Fruit fly (Drosophila melanogaster) whole organism, larva: ENCODE measurements around the gene CG46504.
"Not testable (repeated sequence)": the region's sequence is repeated elsewhere in the genome, so short reads cannot be mapped to it uniquely, and the experiment has no call there.

Experiments
- noc ChIP-seq: fragments of 200-800 bp; sonication (Bioruptor generic); optimal IDR thresholded peaks from 3 replicates; lab custom pipeline; 2019; ENCODE audit warnings: missing biosample characterization, mild to moderate bottlenecking, missing genetic modification characterization, moderate library complexity

CG46504 gene

DNA sequence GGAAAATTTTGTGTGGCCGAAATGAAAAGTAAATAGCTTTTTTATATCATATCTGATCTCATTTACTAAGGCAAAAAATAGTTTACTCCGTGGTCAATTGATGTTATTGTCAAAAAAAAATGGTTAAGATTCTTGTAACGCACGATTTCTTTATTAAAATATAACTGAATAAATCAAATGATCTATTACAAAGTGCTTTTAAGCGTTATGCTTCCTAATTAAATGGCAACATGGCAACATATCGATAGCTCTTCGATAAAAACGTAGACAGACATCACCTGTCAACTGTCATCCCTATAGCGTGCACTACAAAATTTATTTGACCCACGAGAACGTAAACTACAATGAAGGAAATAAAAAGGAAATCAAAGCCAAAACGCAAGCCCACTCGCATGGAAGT, at the start of gene CG46504:
TSS of gene CG46504 (plus strand) at position 301 of the 400 bp plus-strand sequence.
- not testable (repeated sequence) for TF ChIP-seq noc (tag; lab: Kevin White, UChicago)

- TF ChIP-seq noc (tag; lab: Kevin White, UChicago) = not testable (repeated sequence)
Measured at dm6 chrX:22142758-22143157, 4.8 kb upstream of the CG46504 start, which contains the start of gene CG40813. Gene CG40813 (plus strand): TSS chrX:22143058.

DNA sequence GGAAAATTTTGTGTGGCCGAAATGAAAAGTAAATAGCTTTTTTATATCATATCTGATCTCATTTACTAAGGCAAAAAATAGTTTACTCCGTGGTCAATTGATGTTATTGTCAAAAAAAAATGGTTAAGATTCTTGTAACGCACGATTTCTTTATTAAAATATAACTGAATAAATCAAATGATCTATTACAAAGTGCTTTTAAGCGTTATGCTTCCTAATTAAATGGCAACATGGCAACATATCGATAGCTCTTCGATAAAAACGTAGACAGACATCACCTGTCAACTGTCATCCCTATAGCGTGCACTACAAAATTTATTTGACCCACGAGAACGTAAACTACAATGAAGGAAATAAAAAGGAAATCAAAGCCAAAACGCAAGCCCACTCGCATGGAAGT, 5.0 kb downstream of the CG46504 start, which contains the start of gene CG46505:
TSS of gene CG46505 (plus strand) at position 301 of the 400 bp plus-strand sequence.
- TF ChIP-seq noc (tag; lab: Kevin White, UChicago) = not testable (repeated sequence)

dm6 chrX:22157587-22157986, 10.0 kb downstream of the CG46504 start, which contains the start of gene CG46506:
Gene CG46506 (plus strand): TSS chrX:22157887.
- not testable (repeated sequence) for TF ChIP-seq noc (tag; lab: Kevin White, UChicago)

dm6 chrX:22162623-22163022, 15.0 kb downstream of the CG46504 start, which contains the start of gene CG46507:
Gene CG46507 (plus strand): TSS chrX:22162923.
- TF ChIP-seq noc (tag; lab: Kevin White, UChicago) = not testable (repeated sequence)

DNA sequence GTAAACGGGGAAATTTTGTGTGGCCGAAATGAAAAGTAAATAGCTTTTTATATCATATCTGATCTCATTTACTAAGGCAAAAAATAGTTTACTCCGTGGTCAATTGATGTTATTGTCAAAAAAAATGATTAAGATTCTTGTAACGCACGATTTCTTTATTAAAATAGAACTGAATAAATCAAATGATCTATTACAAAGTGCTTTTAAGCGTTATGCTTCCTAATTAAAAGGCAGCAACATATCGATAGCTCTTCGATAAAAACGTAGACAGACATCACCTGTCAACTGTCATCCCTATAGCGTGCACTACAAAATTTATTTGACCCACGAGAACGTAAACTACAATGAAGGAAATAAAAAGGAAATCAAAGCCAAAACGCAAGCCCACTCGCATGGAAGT, 19.8 kb downstream of the CG46504 start, which contains the start of gene CG46508:
TSS of gene CG46508 (plus strand) at position 301 of the 400 bp plus-strand sequence.
- TF ChIP-seq noc (tag; lab: Kevin White, UChicago) = not testable (repeated sequence)

dm6 chrX:22172341-22172740, 24.8 kb downstream of the CG46504 start, which contains the start of gene CG46509:
Gene CG46509 (plus strand): TSS chrX:22172641.
- TF ChIP-seq noc (tag; lab: Kevin White, UChicago) = not testable (repeated sequence)

DNA sequence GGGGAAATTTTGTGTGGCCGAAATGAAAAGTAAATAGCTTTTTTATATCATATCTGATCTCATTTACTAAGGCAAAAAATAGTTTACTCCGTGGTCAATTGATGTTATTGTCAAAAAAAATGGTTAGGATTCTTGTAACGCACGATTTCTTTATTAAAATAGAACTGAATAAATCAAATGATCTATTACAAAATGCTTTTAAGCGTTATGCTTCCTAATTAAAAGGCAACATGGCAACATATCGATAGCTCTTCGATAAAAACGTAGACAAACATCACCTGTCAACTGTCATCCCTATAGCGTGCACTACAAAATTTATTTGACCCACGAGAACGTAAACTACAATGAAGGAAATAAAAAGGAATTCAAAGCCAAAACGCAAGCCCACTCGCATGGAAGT, 29.6 kb downstream of the CG46504 start, which contains the start of gene CG46510:
TSS of gene CG46510 (plus strand) at position 301 of the 400 bp plus-strand sequence.
- TF ChIP-seq noc (tag; lab: Kevin White, UChicago) = not testable (repeated sequence)

DNA sequence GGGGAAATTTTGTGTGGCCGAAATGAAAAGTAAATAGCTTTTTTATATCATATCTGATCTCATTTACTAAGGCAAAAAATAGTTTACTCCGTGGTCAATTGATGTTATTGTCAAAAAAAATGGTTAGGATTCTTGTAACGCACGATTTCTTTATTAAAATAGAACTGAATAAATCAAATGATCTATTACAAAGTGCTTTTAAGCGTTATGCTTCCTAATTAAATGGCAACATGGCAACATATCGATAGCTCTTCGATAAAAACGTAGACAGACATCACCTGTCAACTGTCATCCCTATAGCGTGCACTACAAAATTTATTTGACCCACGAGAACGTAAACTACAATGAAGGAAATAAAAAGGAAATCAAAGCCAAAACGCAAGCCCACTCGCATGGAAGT, 34.6 kb downstream of the CG46504 start, which contains the start of gene CG46511:
TSS of gene CG46511 (plus strand) at position 301 of the 400 bp plus-strand sequence.
- TF ChIP-seq noc (tag; lab: Kevin White, UChicago) = not testable (repeated sequence)

DNA sequence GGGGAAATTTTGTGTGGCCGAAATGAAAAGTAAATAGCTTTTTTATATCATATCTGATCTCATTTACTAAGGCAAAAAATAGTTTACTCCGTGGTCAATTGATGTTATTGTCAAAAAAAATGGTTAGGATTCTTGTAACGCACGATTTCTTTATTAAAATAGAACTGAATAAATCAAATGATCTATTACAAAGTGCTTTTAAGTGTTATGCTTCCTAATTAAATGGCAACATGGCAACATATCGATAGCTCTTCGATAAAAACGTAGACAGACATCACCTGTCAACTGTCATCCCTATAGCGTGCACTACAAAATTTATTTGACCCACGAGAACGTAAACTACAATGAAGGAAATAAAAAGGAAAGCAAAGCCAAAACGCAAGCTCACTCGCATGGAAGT, 39.5 kb downstream of the CG46504 start, which contains the start of gene CG46512:
TSS of gene CG46512 (plus strand) at position 301 of the 400 bp plus-strand sequence.
- not testable (repeated sequence) for TF ChIP-seq noc (tag; lab: Kevin White, UChicago)

DNA sequence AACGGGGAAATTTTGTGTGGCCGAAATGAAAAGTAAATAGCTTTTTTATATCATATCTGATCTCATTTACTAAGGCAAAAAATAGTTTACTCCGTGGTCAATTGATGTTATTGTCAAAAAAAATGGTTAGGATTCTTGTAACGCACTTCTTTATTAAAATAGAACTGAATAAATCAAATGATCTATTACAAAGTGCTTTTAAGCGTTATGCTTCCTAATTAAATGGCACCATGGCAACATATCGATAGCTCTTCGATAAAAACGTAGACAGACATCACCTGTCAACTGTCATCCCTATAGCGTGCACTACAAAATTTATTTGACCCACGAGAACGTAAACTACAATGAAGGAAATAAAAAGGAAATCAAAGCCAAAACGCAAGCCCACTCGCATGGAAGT, 44.4 kb downstream of the CG46504 start, which contains the start of gene CG46513:
TSS of gene CG46513 (plus strand) at position 301 of the 400 bp plus-strand sequence.
- not testable (repeated sequence) for TF ChIP-seq noc (tag; lab: Kevin White, UChicago)

dm6 chrX:22196874-22197273, 49.3 kb downstream of the CG46504 start, which contains the start of gene CG46514:
Gene CG46514 (plus strand): TSS chrX:22197174.
- TF ChIP-seq noc (tag; lab: Kevin White, UChicago) = not testable (repeated sequence)
